Worm (Caenorhabditis elegans): ENCODE results near the gene T25B9.4.

The T25B9.4 gene

ce11 chrIV:10768146-10768636, 10.7 kb upstream of the T25B9.4 start, which contains the start of gene T25B9.8:
TSS of gene T25B9.8 (minus strand) at chrIV:10768196.
- no peak for TF ChIP-seq snpc-1.3 (tag; optimal IDR thresholded peaks at IDR 0.05; ENCODE audit: insufficient read depth)
- TF ChIP-seq Y53G8AR.9 (GFP tag; conservative IDR thresholded peaks at IDR 0.05) = no peak
- no peak for TF ChIP-seq F55B11.4 (tag; optimal IDR thresholded peaks at IDR 0.05; ENCODE audit: borderline replicate concordance, insufficient read depth)
- no peak for TF ChIP-seq ztf-18 (tag; optimal IDR thresholded peaks at IDR 0.05)
- TF ChIP-seq hmg-1.2 (GFP tag; IDR thresholded peaks at IDR 0.05) = peak; percentile 65; the same call in 1 of the 2 replicates
- no peak for TF ChIP-seq C06A6.2 (GFP tag; conservative IDR thresholded peaks at IDR 0.05)

- peak; percentile 35 for TF ChIP-seq F49E8.2 (tag; optimal IDR thresholded peaks at IDR 0.05; ENCODE audit: insufficient read depth)
- no peak for TF ChIP-seq C17E4.6 (GFP tag; IDR thresholded peaks at IDR 0.05)
- TF ChIP-seq F10E7.11 (tag; optimal IDR thresholded peaks at IDR 0.05) = no peak
- peak; percentile 66 for TF ChIP-seq snpc-4 (GFP tag; optimal IDR thresholded peaks at IDR 0.05)
- TF ChIP-seq snpc-4 (tag; optimal IDR thresholded peaks at IDR 0.05) = peak in 3 of 4 experiments; percentile 26 to 57 (median 35)
- no peak for TF ChIP-seq ZK185.1 (tag; optimal IDR thresholded peaks at IDR 0.05; ENCODE audit: poor library complexity, severe bottlenecking)
- peak; percentile 84 for TF ChIP-seq madf-8 (GFP tag; conservative IDR thresholded peaks at IDR 0.05)
- TF ChIP-seq B0035.1 (tag; optimal IDR thresholded peaks at IDR 0.05) = no peak
- peak; percentile 60 for TF ChIP-seq snpc-1.3 (tag; optimal IDR thresholded peaks at IDR 0.05; ENCODE audit: insufficient read depth)
- TF ChIP-seq tlf-1 (GFP tag; optimal IDR thresholded peaks at IDR 0.05) = no peak
- no peak for TF ChIP-seq ekl-4 (GFP tag; IDR thresholded peaks at IDR 0.05)
- peak; percentile 40 for TF ChIP-seq snpc-3.4 (tag; optimal IDR thresholded peaks at IDR 0.05)
- no peak for TF ChIP-seq unc-62 (GFP tag; optimal IDR thresholded peaks at IDR 0.05)
- no peak for TF ChIP-seq dpff-1 (tag; optimal IDR thresholded peaks at IDR 0.05)
- TF ChIP-seq madf-6 (GFP tag; IDR thresholded peaks at IDR 0.05) = peak; percentile 94
- no peak for TF ChIP-seq ztf-25 (GFP tag; IDR thresholded peaks at IDR 0.05)
- no peak for TF ChIP-seq F57C9.4 (tag; optimal IDR thresholded peaks at IDR 0.05)
- TF ChIP-seq hrde-1 (tag; optimal IDR thresholded peaks at IDR 0.05; ENCODE audit: borderline replicate concordance) = no peak
- no peak for TF ChIP-seq aptf-2 (GFP tag; conservative IDR thresholded peaks at IDR 0.05)
- TF ChIP-seq hmg-1.2 (GFP tag; IDR thresholded peaks at IDR 0.05) = no peak
- no peak for TF ChIP-seq lir-1 (GFP tag; conservative IDR thresholded peaks at IDR 0.05)
- no peak for TF ChIP-seq pha-4 (tag; optimal IDR thresholded peaks at IDR 0.05)
- TF ChIP-seq ceh-91 (GFP tag; IDR thresholded peaks at IDR 0.05) = peak; percentile 29; the same call in 1 of the 2 replicates
- no peak for TF ChIP-seq B0019.2 (GFP tag; conservative IDR thresholded peaks at IDR 0.05)
- no peak for TF ChIP-seq pbrm-1 (GFP tag; IDR thresholded peaks at IDR 0.05)
- peak; percentile 41 for TF ChIP-seq unc-130 (GFP tag; optimal IDR thresholded peaks at IDR 0.05)
- TF ChIP-seq madf-3 (GFP tag; IDR thresholded peaks at IDR 0.05) = no peak
- TF ChIP-seq egl-44 (GFP tag; IDR thresholded peaks at IDR 0.05) = no peak
- TF ChIP-seq lin-54 (GFP tag; optimal IDR thresholded peaks at IDR 0.05) = peak; percentile 33
- TF ChIP-seq somi-1 (GFP tag; optimal IDR thresholded peaks at IDR 0.05) = no peak
- no peak for TF ChIP-seq mcd-1 (GFP tag; IDR thresholded peaks at IDR 0.05)
- TF ChIP-seq bed-1 (GFP tag; IDR thresholded peaks at IDR 0.05) = no peak
- no peak for TF ChIP-seq nfya-1 (tag; optimal IDR thresholded peaks at IDR 0.05; ENCODE audit: borderline replicate concordance, insufficient read depth)
- 0 out of 2 replicates have a peak, but pooled peaks have one; percentile 30 for TF ChIP-seq attf-6 (GFP tag; IDR thresholded peaks at IDR 0.05)
- TF ChIP-seq ztf-18 (tag; optimal IDR thresholded peaks at IDR 0.05) = no peak
- TF ChIP-seq lin-35 (GFP tag; optimal IDR thresholded peaks at IDR 0.05) = no peak
- peak; percentile 83 for TF ChIP-seq xnd-1 (tag; optimal IDR thresholded peaks at IDR 0.05)
- no peak for TF ChIP-seq cebp-1 (GFP tag; IDR thresholded peaks at IDR 0.05)
- no peak for TF ChIP-seq cebp-1 (tag; optimal IDR thresholded peaks at IDR 0.05)
- TF ChIP-seq ets-4 (GFP tag; optimal IDR thresholded peaks at IDR 0.05) = no peak
- no peak for TF ChIP-seq B0261.1 (tag; optimal IDR thresholded peaks at IDR 0.05)
- no peak for TF ChIP-seq egrh-3 (GFP tag; IDR thresholded peaks at IDR 0.05)
These were observed 8.6 kb upstream of the T25B9.4 start for ce11 chrIV:10766071-10766470.
